Fruit fly (Drosophila melanogaster) whole organism, prepupa: ENCODE measurements around the gene CG2224.

Source experiments
- CG31627 ChIP-seq: fragments of 200-800 bp; sonication (Bioruptor generic); optimal IDR thresholded peaks from 3 replicates; lab custom pipeline; 2016; ENCODE audit warnings: missing biosample characterization, missing genetic modification characterization
- Hr38 ChIP-seq: sonication (Bioruptor generic); optimal IDR thresholded peaks from 2 replicates; lab custom pipeline; 2016; ENCODE audit warnings: missing biosample characterization, missing genetic modification characterization
- Lpt ChIP-seq: fragments of 200-800 bp; sonication (Bioruptor generic); optimal IDR thresholded peaks from 3 replicates; lab custom pipeline; 2016; ENCODE audit warnings: missing biosample characterization, missing genetic modification characterization
- cyc ChIP-seq: fragments of 200-800 bp; sonication (Bioruptor generic); optimal IDR thresholded peaks from 3 replicates; lab custom pipeline; 2016; ENCODE audit warnings: missing biosample characterization, missing genetic modification characterization
- lz ChIP-seq: fragments of 200-800 bp; sonication (Bioruptor generic); optimal IDR thresholded peaks from 3 replicates; lab custom pipeline; 2016; ENCODE audit warnings: missing biosample characterization, missing genetic modification characterization

DNA sequence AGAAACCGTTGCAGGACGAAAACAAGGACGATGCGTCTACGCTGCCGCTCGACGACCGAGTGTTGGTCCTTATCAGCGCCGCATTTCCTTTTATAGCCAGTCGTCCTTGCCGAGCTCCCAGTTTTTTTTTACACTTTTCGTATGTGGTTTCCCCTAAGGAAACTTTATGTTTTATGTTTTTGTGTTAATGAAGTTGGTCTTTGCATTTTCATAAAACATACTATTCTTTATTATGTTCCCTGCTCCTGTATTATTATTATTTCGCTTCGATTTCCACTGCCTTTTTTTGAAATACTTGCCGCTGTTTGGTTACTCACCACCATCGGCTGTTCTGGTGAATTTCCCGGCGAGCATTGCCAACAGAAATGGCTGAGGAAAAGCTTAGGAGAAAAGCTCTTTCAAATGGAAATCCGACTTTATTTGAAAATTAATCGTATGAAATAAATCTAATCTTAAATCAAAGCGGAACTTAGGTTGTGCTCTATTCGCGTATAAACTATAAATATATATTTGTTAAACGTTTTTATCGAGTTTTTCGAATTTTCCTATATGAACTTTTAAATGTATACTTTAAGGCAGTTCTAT is 15.5 kb downstream of the CG2224 start, which contains the start of gene CG15537:
- TF ChIP-seq Hr38 (GFP tag; lab: Kevin White, UChicago) (no peak), CG31627 (no peak), cyc (no peak), Lpt (GFP tag; lab: Kevin White, UChicago) (no peak), lz (no peak)
